Fruit fly (Drosophila melanogaster): ENCODE results near the gene Mettl3.
A peak's percentile ranks its signal among the peaks of the same experiment; 100 is the strongest.

Mettl3 gene

DNA sequence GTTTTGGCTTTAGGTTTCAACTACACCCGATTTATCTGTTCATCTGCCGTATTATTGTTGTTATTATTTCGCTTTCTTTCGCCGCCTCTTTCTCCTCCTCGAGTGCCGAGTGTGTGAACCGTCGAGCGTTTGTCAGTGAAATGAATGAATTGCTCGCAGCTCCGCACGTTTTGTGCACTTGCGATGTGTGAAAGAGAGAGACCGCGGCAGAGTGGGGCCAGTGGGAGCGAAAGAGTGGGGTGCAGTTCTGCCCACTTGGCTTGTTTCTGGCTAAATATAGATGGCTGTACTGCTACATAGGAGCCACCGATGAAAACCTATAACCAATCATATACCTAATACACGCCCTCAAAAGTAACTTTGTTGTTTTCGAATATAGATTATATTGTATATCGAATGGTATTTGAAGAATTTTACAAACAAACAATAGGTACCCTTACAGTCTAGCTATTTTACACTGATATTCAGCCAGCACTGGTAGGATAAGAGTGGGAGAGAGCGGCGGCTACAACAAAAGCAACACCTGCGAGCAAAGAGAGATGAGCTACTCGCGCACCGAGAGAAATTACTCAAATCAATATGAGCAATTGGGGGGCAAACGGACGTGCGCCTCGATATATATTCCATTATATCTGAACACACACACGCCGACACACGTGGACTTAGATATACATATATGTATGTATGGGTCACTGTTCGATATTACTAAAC, 25.4 kb upstream of the Mettl3 start (continued):
- no peak for TF ChIP-seq caup (GFP tag; optimal IDR thresholded peaks at IDR 0.05; ENCODE audit: severe bottlenecking)
- no peak for TF ChIP-seq odd (GFP tag; optimal IDR thresholded peaks at IDR 0.05)
- TF ChIP-seq MTF-1 (GFP tag; optimal IDR thresholded peaks at IDR 0.05; ENCODE audit: borderline replicate concordance) = no peak
- no peak for TF ChIP-seq CG7372 (GFP tag; IDR thresholded peaks at IDR 0.05)
- TF ChIP-seq Rx (GFP tag; IDR thresholded peaks at IDR 0.05) = no peak
- peak; percentile 19 for TF ChIP-seq sug (tag; optimal IDR thresholded peaks at IDR 0.05)
- TF ChIP-seq CG10543 (GFP tag; optimal IDR thresholded peaks at IDR 0.05) = peak; percentile 15
- TF ChIP-seq org-1 (GFP tag; optimal IDR thresholded peaks at IDR 0.05) = no peak
- TF ChIP-seq gsb (GFP tag; IDR thresholded peaks at IDR 0.05) = no peak
- no peak for TF ChIP-seq CG5953 (GFP tag; IDR thresholded peaks at IDR 0.05)
- no peak for TF ChIP-seq CG4282 (GFP tag; optimal IDR thresholded peaks at IDR 0.05)
- TF ChIP-seq sr (GFP tag; IDR thresholded peaks at IDR 0.05) = no peak
- TF ChIP-seq ttk (GFP tag; IDR thresholded peaks at IDR 0.05) = no peak
- no peak for TF ChIP-seq Stat92E (GFP tag; optimal IDR thresholded peaks at IDR 0.05)
- TF ChIP-seq pum (GFP tag; optimal IDR thresholded peaks at IDR 0.05) = no peak
- no peak for TF ChIP-seq pb (GFP tag; optimal IDR thresholded peaks at IDR 0.05)
- no peak for TF ChIP-seq fd3F (GFP tag; optimal IDR thresholded peaks at IDR 0.05)
- TF ChIP-seq B-H1 (GFP tag; IDR thresholded peaks at IDR 0.05) = no peak
- TF ChIP-seq psq (GFP tag; optimal IDR thresholded peaks at IDR 0.05) = no peak
- no peak for TF ChIP-seq CG5245 (GFP tag; optimal IDR thresholded peaks at IDR 0.05)
- no peak for TF ChIP-seq Tbp (GFP tag; optimal IDR thresholded peaks at IDR 0.05)
- peak; percentile 33; the same call in 1 of the 2 replicates for TF ChIP-seq sens-2 (GFP tag; IDR thresholded peaks at IDR 0.05)
- TF ChIP-seq CG33557 (GFP tag; optimal IDR thresholded peaks at IDR 0.05) = no peak
- no peak for TF ChIP-seq Abd-B (GFP tag; optimal IDR thresholded peaks at IDR 0.05)
- 0 out of 2 replicates have a peak, but pooled peaks have one; percentile 35 for TF ChIP-seq CG16779 (GFP tag; IDR thresholded peaks at IDR 0.05)
- peak; percentile 34 for TF ChIP-seq cg (GFP tag; optimal IDR thresholded peaks at IDR 0.05)
- TF ChIP-seq mld (GFP tag; IDR thresholded peaks at IDR 0.05; ENCODE audit: partially characterized antibody) = no peak
- TF ChIP-seq CG18619 (GFP tag; optimal IDR thresholded peaks at IDR 0.05) = no peak
- TF ChIP-seq tup (GFP tag; optimal IDR thresholded peaks at IDR 0.05) = no peak
- TF ChIP-seq ab (GFP tag; optimal IDR thresholded peaks at IDR 0.05) = no peak
- TF ChIP-seq CG6272 (GFP tag; IDR thresholded peaks at IDR 0.05) = no peak
- TF ChIP-seq slp2 (GFP tag; optimal IDR thresholded peaks at IDR 0.05) = no peak
- TF ChIP-seq CG18764 (GFP tag; optimal IDR thresholded peaks at IDR 0.05) = no peak
- no peak for TF ChIP-seq Side (GFP tag; optimal IDR thresholded peaks at IDR 0.05)
- TF ChIP-seq wdn (GFP tag; IDR thresholded peaks at IDR 0.05) = peak; percentile 47; the same call in 1 of the 2 replicates
- TF ChIP-seq CG2129 (GFP tag; IDR thresholded peaks at IDR 0.05; ENCODE audit: partially characterized antibody) = no peak
- TF ChIP-seq CG15479 (GFP tag; optimal IDR thresholded peaks at IDR 0.05) = no peak
- peak; percentile 7 for TF ChIP-seq Sox100B (GFP tag; optimal IDR thresholded peaks at IDR 0.05)
- TF ChIP-seq onecut (GFP tag; IDR thresholded peaks at IDR 0.05) = 0 out of 2 replicates have a peak, but pooled peaks have one; percentile 26
- TF ChIP-seq lab (GFP tag; optimal IDR thresholded peaks at IDR 0.05) = peak; percentile 42
- TF ChIP-seq chm (GFP tag; IDR thresholded peaks at IDR 0.05) = no peak; the same call in 1 of the 2 replicates
- TF ChIP-seq jigr1 (GFP tag; IDR thresholded peaks at IDR 0.05) = no peak
- no peak for TF ChIP-seq maf-S (GFP tag; optimal IDR thresholded peaks at IDR 0.05)
- no peak for TF ChIP-seq CG17568 (GFP tag; optimal IDR thresholded peaks at IDR 0.05)
- TF ChIP-seq CG13624 (GFP tag; optimal IDR thresholded peaks at IDR 0.05) = no peak
- TF ChIP-seq hkb (optimal IDR thresholded peaks at IDR 0.05) = no peak
- no peak for TF ChIP-seq hkb (GFP tag; IDR thresholded peaks at IDR 0.05)
- TF ChIP-seq CG34224 (GFP tag; IDR thresholded peaks at IDR 0.05; ENCODE audit: partially characterized antibody) = 0 out of 3 replicates have a peak, but pooled peaks have one; percentile 25
- no peak for TF ChIP-seq D19A (tag; optimal IDR thresholded peaks at IDR 0.05)
- TF ChIP-seq CG12942 (GFP tag; optimal IDR thresholded peaks at IDR 0.05) = no peak

Measured in whole organism, embryonic.